Fruit fly (Drosophila melanogaster) whole organism, embryonic: ENCODE results near the gene IKKepsilon.
A peak's percentile ranks its signal among the peaks of the same experiment; 100 is the strongest.

Experiments used
- B-H1 ChIP-seq: fragments of 200-800 bp; sonication (Bioruptor generic); IDR thresholded peaks from 3 replicates; pipeline ENCODE4 v1.3.6; 2022; ENCODE audit warnings: missing biosample characterization, missing genetic modification characterization
- B-H2 ChIP-seq: fragments of 200-800 bp; sonication (Bioruptor generic); optimal IDR thresholded peaks from 2 replicates; lab custom pipeline; 2018; ENCODE audit warnings: missing biosample characterization, mild to moderate bottlenecking, missing genetic modification characterization
- BEAF-32 ChIP-seq: fragments of 200-800 bp; sonication (Bioruptor generic); optimal IDR thresholded peaks from 3 replicates; lab custom pipeline; 2017; ENCODE audit warnings: missing biosample characterization, missing genetic modification characterization, mild to moderate bottlenecking, moderate library complexity, missing genetic modification reagents
- Bdp1 ChIP-seq: fragments of 200-800 bp; sonication (Bioruptor generic); optimal IDR thresholded peaks from 3 replicates; lab custom pipeline; 2016; ENCODE audit warnings: missing biosample characterization, missing genetic modification characterization
- Bgb ChIP-seq: fragments of 200-800 bp; sonication (Bioruptor generic); IDR thresholded peaks from 2 replicates; pipeline ENCODE4 v1.3.6; 2022; ENCODE audit warnings: missing biosample characterization, missing genetic modification characterization; ENCODE audit not compliant: partially characterized antibody
- CG11085 ChIP-seq: fragments of 200-800 bp; sonication (Bioruptor generic); IDR thresholded peaks from 2 replicates; pipeline ENCODE4 v1.3.6; 2022; ENCODE audit warnings: missing biosample characterization, missing genetic modification characterization
- CG11696 ChIP-seq: fragments of 200-800 bp; sonication (Bioruptor generic); IDR thresholded peaks from 2 replicates; pipeline ENCODE4 v1.3.6; 2022; ENCODE audit warnings: missing biosample characterization, missing genetic modification characterization
- CG13624 ChIP-seq: fragments of 200-800 bp; sonication (Bioruptor generic); optimal IDR thresholded peaks from 2 replicates; lab custom pipeline; 2016; ENCODE audit warnings: missing biosample characterization, missing genetic modification characterization
- CG14965 ChIP-seq: fragments of 200-800 bp; sonication (Bioruptor generic); optimal IDR thresholded peaks from 2 replicates; lab custom pipeline; 2016; ENCODE audit warnings: missing biosample characterization, missing genetic modification characterization, borderline replicate concordance
- CG1529 ChIP-seq: fragments of 200-800 bp; sonication (Bioruptor generic); optimal IDR thresholded peaks from 3 replicates; lab custom pipeline; 2018; ENCODE audit warnings: missing biosample characterization, missing genetic modification characterization
- CG1647 ChIP-seq: fragments of 200-800 bp; sonication (Bioruptor generic); optimal IDR thresholded peaks from 3 replicates; lab custom pipeline; 2016; ENCODE audit warnings: missing biosample characterization, missing genetic modification characterization
- CG17385 ChIP-seq: fragments of 200-800 bp; sonication (Bioruptor generic); optimal IDR thresholded peaks from 3 replicates; lab custom pipeline; 2018; ENCODE audit warnings: missing biosample characterization, mild to moderate bottlenecking, missing genetic modification characterization
- CG18619 ChIP-seq: fragments of 200-800 bp; sonication (Bioruptor generic); optimal IDR thresholded peaks from 3 replicates; lab custom pipeline; 2017; ENCODE audit warnings: missing biosample characterization, mild to moderate bottlenecking, missing genetic modification characterization
- CG2120 ChIP-seq: fragments of 200-800 bp; sonication (Bioruptor generic); optimal IDR thresholded peaks from 3 replicates; lab custom pipeline; 2016; ENCODE audit warnings: missing biosample characterization, missing genetic modification characterization
- CG2889 ChIP-seq: fragments of 200-800 bp; sonication (Bioruptor generic); IDR thresholded peaks from 3 replicates; pipeline ENCODE4 v1.3.6; 2022; ENCODE audit warnings: missing biosample characterization, missing genetic modification characterization
- CG31388 ChIP-seq: fragments of 200-800 bp; sonication (Bioruptor generic); optimal IDR thresholded peaks from 2 replicates; lab custom pipeline; 2016; ENCODE audit warnings: missing biosample characterization, missing genetic modification characterization
- CG4617 ChIP-seq: fragments of 200-800 bp; sonication (Bioruptor generic); optimal IDR thresholded peaks from 3 replicates; lab custom pipeline; 2016; ENCODE audit warnings: missing biosample characterization, missing genetic modification characterization, borderline replicate concordance
- CG4707 ChIP-seq: fragments of 200-800 bp; sonication (Bioruptor generic); optimal IDR thresholded peaks from 2 replicates; lab custom pipeline; 2018; ENCODE audit warnings: missing biosample characterization, mild to moderate bottlenecking, missing genetic modification characterization, moderate library complexity
- CG6813 ChIP-seq: fragments of 200-800 bp; sonication (Bioruptor generic); optimal IDR thresholded peaks from 2 replicates; lab custom pipeline; 2017; ENCODE audit warnings: missing biosample characterization, missing genetic modification characterization, mild to moderate bottlenecking, moderate library complexity, missing genetic modification reagents
- CG9609 ChIP-seq: fragments of 200-800 bp; sonication (Bioruptor generic); optimal IDR thresholded peaks from 3 replicates; lab custom pipeline; 2016; ENCODE audit warnings: missing biosample characterization, missing genetic modification characterization
- CG9797 ChIP-seq: fragments of 200-800 bp; sonication (Bioruptor generic); optimal IDR thresholded peaks from 3 replicates; lab custom pipeline; 2018; ENCODE audit warnings: missing biosample characterization, mild to moderate bottlenecking, missing genetic modification characterization
- Dad ChIP-seq: fragments of 200-800 bp; sonication (Bioruptor generic); optimal IDR thresholded peaks from 3 replicates; lab custom pipeline; 2016; ENCODE audit warnings: missing biosample characterization, missing genetic modification characterization
- Eip74EF ChIP-seq, 2 experiments: fragments of 200-800 bp in 1 of 2; fragments of >200 bp in 1 of 2; sonication (Bioruptor generic) in 1 of 2; optimal IDR thresholded peaks; 2 replicates each; lab custom pipeline; 2017 to 2019; ENCODE audit warnings: missing biosample characterization in 2 of 2, missing genetic modification characterization in 2 of 2, mild to moderate bottlenecking in 1 of 2, moderate library complexity in 1 of 2
- Gug ChIP-seq: fragments of 200-800 bp; sonication (Bioruptor generic); IDR thresholded peaks from 4 replicates; pipeline ENCODE4 v1.3.6; 2022; ENCODE audit warnings: missing biosample characterization, missing genetic modification characterization
- Hmr ChIP-seq: fragments of 200-800 bp; sonication (Bioruptor generic); optimal IDR thresholded peaks from 3 replicates; lab custom pipeline; 2017; ENCODE audit warnings: mild to moderate bottlenecking, missing biosample characterization, missing genetic modification reagents, missing genetic modification characterization
- Hsf ChIP-seq: fragments of 200-800 bp; sonication (Bioruptor generic); optimal IDR thresholded peaks from 3 replicates; lab custom pipeline; 2016; ENCODE audit warnings: missing biosample characterization, missing genetic modification characterization
- Lim3 ChIP-seq: fragments of 200-800 bp; sonication (Bioruptor generic); IDR thresholded peaks from 2 replicates; pipeline ENCODE4 v1.3.6; 2022; ENCODE audit warnings: missing biosample characterization, missing genetic modification characterization
- NC2β ChIP-seq: fragments of 200-800 bp; sonication (Bioruptor generic); optimal IDR thresholded peaks from 2 replicates; lab custom pipeline; 2016; ENCODE audit warnings: missing biosample characterization, missing genetic modification characterization
- NfI ChIP-seq: fragments of 200-800 bp; sonication (Bioruptor generic); optimal IDR thresholded peaks from 3 replicates; lab custom pipeline; 2018; ENCODE audit warnings: missing biosample characterization, mild to moderate bottlenecking, missing genetic modification characterization, moderate library complexity
- Oli ChIP-seq: fragments of 200-800 bp; sonication (Bioruptor generic); optimal IDR thresholded peaks from 2 replicates; lab custom pipeline; 2018; ENCODE audit warnings: missing biosample characterization, mild to moderate bottlenecking, missing genetic modification characterization, moderate library complexity
- Sox100B ChIP-seq: fragments of 200-800 bp; sonication (Bioruptor generic); optimal IDR thresholded peaks from 3 replicates; lab custom pipeline; 2018; ENCODE audit warnings: missing biosample characterization, mild to moderate bottlenecking, missing genetic modification characterization
- Sox102F ChIP-seq: fragments of 200-800 bp; sonication (Bioruptor generic); optimal IDR thresholded peaks from 2 replicates; lab custom pipeline; 2018; ENCODE audit warnings: missing biosample characterization, mild to moderate bottlenecking, missing genetic modification characterization, moderate library complexity
- YL-1 ChIP-seq: fragments of 200-800 bp; sonication (Bioruptor generic); optimal IDR thresholded peaks from 3 replicates; lab custom pipeline; 2017; ENCODE audit warnings: missing biosample characterization, mild to moderate bottlenecking, missing genetic modification characterization
- br ChIP-seq: fragments of >200 bp; optimal IDR thresholded peaks from 2 replicates; lab custom pipeline; 2017
- fd3F ChIP-seq: fragments of 200-800 bp; sonication (Bioruptor generic); optimal IDR thresholded peaks from 2 replicates; lab custom pipeline; 2018; ENCODE audit warnings: missing biosample characterization, mild to moderate bottlenecking, missing genetic modification characterization, moderate library complexity
- gce ChIP-seq: fragments of 200-800 bp; sonication (Bioruptor generic); IDR thresholded peaks from 3 replicates; pipeline ENCODE4 v1.3.6; 2022; ENCODE audit warnings: missing biosample characterization, missing genetic modification characterization
- gfzf ChIP-seq: fragments of 200-800 bp; sonication (Bioruptor generic); optimal IDR thresholded peaks from 2 replicates; lab custom pipeline; 2016; ENCODE audit warnings: missing biosample characterization, mild to moderate bottlenecking, missing genetic modification characterization, moderate library complexity
- h ChIP-seq: fragments of >200 bp; optimal IDR thresholded peaks from 2 replicates; lab custom pipeline; 2017
- her ChIP-seq: fragments of 200-800 bp; sonication (Bioruptor generic); optimal IDR thresholded peaks from 2 replicates; lab custom pipeline; 2016; ENCODE audit warnings: missing biosample characterization, missing genetic modification characterization
- mld ChIP-seq: fragments of 200-800 bp; sonication (Bioruptor generic); IDR thresholded peaks from 3 replicates; pipeline ENCODE4 v1.3.6; 2022; ENCODE audit warnings: missing biosample characterization, missing genetic modification characterization; ENCODE audit not compliant: partially characterized antibody
- ranshi ChIP-seq: fragments of 200-800 bp; sonication (Bioruptor generic); IDR thresholded peaks from 2 replicates; pipeline ENCODE4 v1.3.6; 2022; ENCODE audit warnings: missing biosample characterization, missing genetic modification characterization
- sc ChIP-seq, 3 experiments: fragments of >200 bp in 2 of 3; fragments of 200-800 bp in 1 of 3; sonication (Bioruptor generic) in 1 of 3; optimal IDR thresholded peaks; 2 replicates in 2 of 3; 3 replicates in 1 of 3; lab custom pipeline; 2017; ENCODE audit warnings: mild to moderate bottlenecking in 1 of 3, missing biosample characterization in 1 of 3, missing genetic modification characterization in 1 of 3, missing genetic modification reagents in 1 of 3
- schlank ChIP-seq: fragments of 200-800 bp; sonication (Bioruptor generic); optimal IDR thresholded peaks from 2 replicates; lab custom pipeline; 2018; ENCODE audit warnings: missing biosample characterization, mild to moderate bottlenecking, missing genetic modification characterization
- scrt ChIP-seq: fragments of 200-800 bp; sonication (Bioruptor generic); optimal IDR thresholded peaks from 2 replicates; lab custom pipeline; 2018; ENCODE audit warnings: missing biosample characterization, mild to moderate bottlenecking, missing genetic modification characterization, moderate library complexity
- sd ChIP-seq: fragments of 200-800 bp; sonication (Bioruptor generic); optimal IDR thresholded peaks from 3 replicates; lab custom pipeline; 2018; ENCODE audit warnings: missing biosample characterization, mild to moderate bottlenecking, missing genetic modification characterization, moderate library complexity
- seq ChIP-seq: fragments of 200-800 bp; sonication (Bioruptor generic); IDR thresholded peaks from 2 replicates; pipeline ENCODE4 v1.3.6; 2022; ENCODE audit warnings: missing biosample characterization, missing genetic modification characterization
- sqz ChIP-seq: fragments of 200-800 bp; sonication (Bioruptor generic); optimal IDR thresholded peaks from 3 replicates; lab custom pipeline; 2018; ENCODE audit warnings: missing biosample characterization, mild to moderate bottlenecking, missing genetic modification characterization
- toy ChIP-seq: fragments of 200-800 bp; sonication (Bioruptor generic); IDR thresholded peaks from 2 replicates; pipeline ENCODE4 v1.3.6; 2022; ENCODE audit warnings: missing biosample characterization, missing genetic modification characterization
- vfl ChIP-seq: fragments of 200-800 bp; sonication (Bioruptor generic); optimal IDR thresholded peaks from 2 replicates; lab custom pipeline; 2016; ENCODE audit warnings: missing biosample characterization, missing genetic modification characterization
- vvl ChIP-seq: fragments of 200-800 bp; sonication (Bioruptor generic); IDR thresholded peaks from 2 replicates; pipeline ENCODE4 v1.3.6; 2022; ENCODE audit warnings: missing biosample characterization, missing genetic modification characterization

The IKKepsilon gene

dm6 chr2L:20681648-20682098 is 5.8 kb downstream of the IKKepsilon start, which contains the start of gene Cen (continued):
- TF ChIP-seq Gug (GFP tag; lab: Robert Waterston, UW): no peak
- no peak for TF ChIP-seq ranshi
- TF ChIP-seq Bgb (GFP tag; lab: Robert Waterston, UW): no peak
- TF ChIP-seq seq (GFP tag; lab: Robert Waterston, UW): peak; percentile 12; the same call in 1 of the 2 replicates
- no peak for TF ChIP-seq gce
- peak; percentile 25 for TF ChIP-seq Oli
- no peak for TF ChIP-seq CG6813 (GFP tag; lab: Kevin White, UChicago)
- TF ChIP-seq B-H2 (GFP tag; lab: Kevin White, UChicago): no peak
- no peak for TF ChIP-seq CG14965 (GFP tag; lab: Kevin White, UChicago)
- no peak for TF ChIP-seq Bdp1 (GFP tag; lab: Kevin White, UChicago)
- TF ChIP-seq CG13624 (GFP tag; lab: Kevin White, UChicago): peak; percentile 25
- peak; percentile 47 for TF ChIP-seq Sox102F (GFP tag; lab: Kevin White, UChicago)
- TF ChIP-seq scrt (GFP tag; lab: Kevin White, UChicago): no peak
- peak; percentile 21 for TF ChIP-seq CG18619 (GFP tag; lab: Kevin White, UChicago)
- no peak for TF ChIP-seq BEAF-32 (GFP tag; lab: Kevin White, UChicago)
- TF ChIP-seq her: no peak
- TF ChIP-seq CG1647 (GFP tag; lab: Kevin White, UChicago): peak; percentile 15
- TF ChIP-seq Eip74EF (GFP tag; optimal IDR thresholded peaks at IDR 0.05; lab: Kevin White, UChicago): no peak
- TF ChIP-seq Dad: no peak
- peak; percentile 43 for TF ChIP-seq NC2β (GFP tag; lab: Kevin White, UChicago)
- peak; percentile 59 for TF ChIP-seq gfzf (GFP tag; lab: Kevin White, UChicago)
- TF ChIP-seq CG17385 (GFP tag; lab: Kevin White, UChicago): no peak
- no peak for TF ChIP-seq CG2889 (GFP tag; lab: Robert Waterston, UW)
- TF ChIP-seq CG1529: no peak
- TF ChIP-seq CG9797 (GFP tag; lab: Kevin White, UChicago): no peak
- TF ChIP-seq schlank (tag; lab: Kevin White, UChicago): no peak
- TF ChIP-seq YL-1 (GFP tag; lab: Kevin White, UChicago): no peak
- no peak for TF ChIP-seq sqz
- no peak for TF ChIP-seq B-H1 (GFP tag; lab: Robert Waterston, UW)
- no peak for TF ChIP-seq CG4617
- TF ChIP-seq Lim3 (GFP tag; lab: Robert Waterston, UW): no peak
- TF ChIP-seq vvl (GFP tag; lab: Robert Waterston, UW): peak; percentile 60; the same call in 1 of the 2 replicates
- no peak for TF ChIP-seq Sox100B (GFP tag; lab: Kevin White, UChicago)
- no peak for TF ChIP-seq sd (tag; lab: Kevin White, UChicago)
- TF ChIP-seq Hmr: peak; percentile 43
- TF ChIP-seq br (lab: Kevin White, UChicago): no peak
- peak; percentile 49 for TF ChIP-seq NfI (GFP tag; lab: Kevin White, UChicago)
- no peak for TF ChIP-seq vfl (GFP tag; lab: Kevin White, UChicago)
- TF ChIP-seq h (lab: Kevin White, UChicago): no peak
- TF ChIP-seq CG4707 (GFP tag; lab: Kevin White, UChicago): no peak
- TF ChIP-seq CG11085 (GFP tag; lab: Robert Waterston, UW): no peak
- no peak for TF ChIP-seq sc (optimal IDR thresholded peaks at IDR 0.05; lab: Kevin White, UChicago)
- TF ChIP-seq sc (GFP tag; optimal IDR thresholded peaks at IDR 0.05; lab: Kevin White, UChicago): no peak
- TF ChIP-seq toy (GFP tag; lab: Robert Waterston, UW): no peak
- TF ChIP-seq fd3F: no peak
- TF ChIP-seq CG2120: peak; percentile 63
- TF ChIP-seq CG31388 (GFP tag; lab: Kevin White, UChicago): no peak
- TF ChIP-seq Hsf (GFP tag; lab: Kevin White, UChicago): peak; percentile 48
- TF ChIP-seq CG9609 (GFP tag; lab: Kevin White, UChicago): peak; percentile 0
- TF ChIP-seq CG11696 (GFP tag; lab: Robert Waterston, UW): no peak
- TF ChIP-seq mld (GFP tag; lab: Robert Waterston, UW): no peak
